Fruit fly (Drosophila melanogaster) whole organism, adult: ENCODE data around the gene ND-B22.

Experiments
- CG7045 ChIP-seq: fragments of 200-800 bp; sonication (Bioruptor generic); optimal IDR thresholded peaks from 2 replicates; lab custom pipeline; 2017; ENCODE audit warnings: missing biosample characterization, mild to moderate bottlenecking, missing genetic modification characterization
- kay ChIP-seq: fragments of 200-800 bp; sonication (Bioruptor generic); peaks from one replicate; lab custom pipeline; 2016; ENCODE audit warnings: missing biosample characterization, missing genetic modification characterization, borderline replicate concordance

dm6 chr2L:13399565-13399964 is 28.7 kb upstream of the ND-B22 start:
- TF ChIP-seq CG7045 (GFP tag; lab: Kevin White, UChicago), result no peak
- no peak for TF ChIP-seq kay (GFP tag; lab: Kevin White, UChicago)
